Worm (Caenorhabditis elegans): ENCODE measurements around the gene str-249.
A peak's percentile ranks its signal among the peaks of the same experiment; 100 is the strongest.

Gene str-249

ce11 chrIV:7147722-7148121, 38.9 kb downstream of the str-249 start:
- TF ChIP-seq ceh-83 (GFP tag; optimal IDR thresholded peaks at IDR 0.05) (no peak), flh-1 (GFP tag; optimal IDR thresholded peaks at IDR 0.05) (no peak), sptf-1 (tag; optimal IDR thresholded peaks at IDR 0.05) (no peak), ces-1 (GFP tag; optimal IDR thresholded peaks at IDR 0.05) (peak; percentile 21)

- no peak for TF ChIP-seq ham-2 (GFP tag; optimal IDR thresholded peaks at IDR 0.05)
- TF ChIP-seq ceh-83 (GFP tag; optimal IDR thresholded peaks at IDR 0.05), result no peak
- TF ChIP-seq sem-2 (GFP tag; optimal IDR thresholded peaks at IDR 0.05), result no peak
- no peak for TF ChIP-seq snpc-4 (tag; optimal IDR thresholded peaks at IDR 0.05)
- no peak for TF ChIP-seq ces-1 (GFP tag; optimal IDR thresholded peaks at IDR 0.05)
- no peak for TF ChIP-seq tbx-8 (GFP tag; optimal IDR thresholded peaks at IDR 0.05)
- TF ChIP-seq nhr-76 (tag; optimal IDR thresholded peaks at IDR 0.05), result no peak
Observed at ce11 chrIV:7144670-7145257, 41.9 kb downstream of the str-249 start, which contains the start of gene hecd-1. Gene hecd-1, minus strand, starts transcription at chrIV:7144720.

ce11 chrIV:7139143-7139542, 47.5 kb downstream of the str-249 start:
- TF ChIP-seq nhr-28 (tag; optimal IDR thresholded peaks at IDR 0.05) (no peak), ceh-39 (tag; optimal IDR thresholded peaks at IDR 0.05) (no peak), lin-32 (GFP tag; optimal IDR thresholded peaks at IDR 0.05) (no peak), sptf-1 (tag; optimal IDR thresholded peaks at IDR 0.05) (no peak), lin-13 (tag; optimal IDR thresholded peaks at IDR 0.05) (no peak), nhr-237 (tag; optimal IDR thresholded peaks at IDR 0.05) (no peak), mls-2 (tag; optimal IDR thresholded peaks at IDR 0.05) (no peak), nhr-2 (tag; optimal IDR thresholded peaks at IDR 0.05) (no peak), zip-8 (tag; optimal IDR thresholded peaks at IDR 0.05) (no peak), ceh-83 (GFP tag; optimal IDR thresholded peaks at IDR 0.05) (no peak), unc-62 (GFP tag; optimal IDR thresholded peaks at IDR 0.05) (no peak), ham-2 (GFP tag; optimal IDR thresholded peaks at IDR 0.05) (no peak), nhr-12 (tag; optimal IDR thresholded peaks at IDR 0.05) (no peak)

Data from whole organism, mixed stage, embryonic.